Worm (Caenorhabditis elegans) whole organism, mixed stage, embryonic: Measurements from ENCODE around the gene B0432.1.
A peak's percentile ranks its signal among the peaks of the same experiment; 100 is the strongest.

Source experiments
- bed-3 ChIP-seq: fragments of 200-800 bp; sonication (Bioruptor generic); optimal IDR thresholded peaks from 3 replicates; lab custom pipeline; 2018; ENCODE audit warnings: mild to moderate bottlenecking, missing genetic modification characterization, moderate library complexity, missing compliant biosample characterization
- blmp-1 ChIP-seq: fragments of 150-350 bp; optimal IDR thresholded peaks from 2 replicates; lab custom pipeline; 2014; ENCODE audit warnings: missing biosample characterization, missing genetic modification characterization
- ceh-39 ChIP-seq: fragments of 150-350 bp; optimal IDR thresholded peaks from 2 replicates; lab custom pipeline; 2014; ENCODE audit warnings: missing biosample characterization, missing genetic modification characterization
- ceh-43 ChIP-seq: fragments of 200-800 bp; sonication (Bioruptor generic); optimal IDR thresholded peaks from 2 replicates; lab custom pipeline; 2018; ENCODE audit warnings: mild to moderate bottlenecking, missing genetic modification characterization, moderate library complexity, missing compliant biosample characterization
- ces-1 ChIP-seq: fragments of 150-350 bp; optimal IDR thresholded peaks from 2 replicates; lab custom pipeline; 2014; ENCODE audit warnings: missing biosample characterization, missing genetic modification reagents, missing genetic modification characterization
- cnd-1 ChIP-seq: fragments of 200-800 bp; sonication (Bioruptor generic); optimal IDR thresholded peaks from 2 replicates; lab custom pipeline; 2018; ENCODE audit warnings: mild to moderate bottlenecking, missing genetic modification characterization, missing compliant biosample characterization
- drap-1 ChIP-seq: fragments of 200-800 bp; sonication (Bioruptor generic); optimal IDR thresholded peaks from 3 replicates; lab custom pipeline; 2018; ENCODE audit warnings: mild to moderate bottlenecking, missing genetic modification characterization, missing compliant biosample characterization
- elt-1 ChIP-seq: sonication (generic microtip); optimal IDR thresholded peaks from 2 replicates; lab custom pipeline; 2017; ENCODE audit warnings: missing genetic modification characterization, mild to moderate bottlenecking, missing compliant biosample characterization, antibody characterized with exemption, moderate library complexity, borderline replicate concordance; ENCODE audit not compliant: insufficient read depth
- elt-3 ChIP-seq: fragments of 150-350 bp; optimal IDR thresholded peaks from 2 replicates; lab custom pipeline; 2014; ENCODE audit warnings: missing biosample characterization, missing genetic modification characterization
- flh-1 ChIP-seq: fragments of 200-800 bp; sonication (Bioruptor generic); optimal IDR thresholded peaks from 2 replicates; lab custom pipeline; 2018; ENCODE audit warnings: mild to moderate bottlenecking, missing genetic modification characterization, moderate library complexity, missing compliant biosample characterization
- ham-2 ChIP-seq: fragments of 200-800 bp; sonication (Bioruptor generic); optimal IDR thresholded peaks from 2 replicates; lab custom pipeline; 2018; ENCODE audit warnings: mild to moderate bottlenecking, missing genetic modification characterization, missing compliant biosample characterization
- hlh-1 ChIP-seq: fragments of 150-350 bp; optimal IDR thresholded peaks from 2 replicates; lab custom pipeline; 2014; ENCODE audit warnings: missing biosample characterization, missing genetic modification reagents, missing genetic modification characterization
- lin-13 ChIP-seq: fragments of 150-350 bp; optimal IDR thresholded peaks from 2 replicates; lab custom pipeline; 2014; ENCODE audit warnings: missing biosample characterization, missing genetic modification characterization
- lsy-2 ChIP-seq: fragments of 150-350 bp; optimal IDR thresholded peaks from 2 replicates; lab custom pipeline; 2014; ENCODE audit warnings: missing biosample characterization, missing genetic modification characterization
- mab-5 ChIP-seq: fragments of 150-350 bp; optimal IDR thresholded peaks from 2 replicates; lab custom pipeline; 2014; ENCODE audit warnings: missing biosample characterization, missing genetic modification characterization
- nhr-12 ChIP-seq: fragments of 150-350 bp; optimal IDR thresholded peaks from 2 replicates; lab custom pipeline; 2014; ENCODE audit warnings: missing biosample characterization, missing genetic modification characterization
- nhr-2 ChIP-seq: fragments of 150-350 bp; optimal IDR thresholded peaks from 2 replicates; lab custom pipeline; 2014; ENCODE audit warnings: missing biosample characterization, missing genetic modification characterization
- nhr-237 ChIP-seq: fragments of 150-350 bp; optimal IDR thresholded peaks from 2 replicates; lab custom pipeline; 2014; ENCODE audit warnings: missing biosample characterization, missing genetic modification characterization
- nhr-28 ChIP-seq: fragments of 150-350 bp; optimal IDR thresholded peaks from 2 replicates; lab custom pipeline; 2014; ENCODE audit warnings: missing biosample characterization, missing genetic modification characterization
- nhr-76 ChIP-seq: sonication (generic microtip); optimal IDR thresholded peaks from 2 replicates; lab custom pipeline; 2017; ENCODE audit warnings: missing biosample characterization, missing genetic modification characterization
- pha-4 ChIP-seq: fragments of 150-350 bp; optimal IDR thresholded peaks from 2 replicates; lab custom pipeline; 2018; ENCODE audit warnings: missing biosample characterization, missing genetic modification reagents, missing genetic modification characterization
- sem-2 ChIP-seq: fragments of 200-800 bp; sonication (Bioruptor generic); optimal IDR thresholded peaks from 2 replicates; lab custom pipeline; 2018; ENCODE audit warnings: mild to moderate bottlenecking, missing genetic modification characterization, missing compliant biosample characterization
- snpc-4 ChIP-seq: fragments of 150-350 bp; optimal IDR thresholded peaks from 2 replicates; lab custom pipeline; 2014; ENCODE audit warnings: missing biosample characterization, missing genetic modification characterization
- sptf-1 ChIP-seq: sonication (generic microtip); optimal IDR thresholded peaks from 2 replicates; lab custom pipeline; 2017; ENCODE audit warnings: mild to moderate bottlenecking, missing genetic modification characterization, moderate library complexity, missing compliant biosample characterization
- tbx-8 ChIP-seq: fragments of 200-800 bp; sonication (Bioruptor generic); optimal IDR thresholded peaks from 2 replicates; lab custom pipeline; 2018; ENCODE audit warnings: mild to moderate bottlenecking, missing genetic modification characterization, moderate library complexity, missing compliant biosample characterization
- unc-120 ChIP-seq: sonication (generic microtip); optimal IDR thresholded peaks from 2 replicates; lab custom pipeline; 2017; ENCODE audit warnings: missing genetic modification characterization, missing compliant biosample characterization; ENCODE audit not compliant: poor library complexity, severe bottlenecking
- unc-39 ChIP-seq: fragments of 150-350 bp; optimal IDR thresholded peaks from 2 replicates; lab custom pipeline; 2014; ENCODE audit warnings: missing biosample characterization, missing genetic modification characterization
- zip-8 ChIP-seq: fragments of 150-350 bp; optimal IDR thresholded peaks from 2 replicates; lab custom pipeline; 2014; ENCODE audit warnings: missing biosample characterization, missing genetic modification characterization
- ztf-11 ChIP-seq: fragments of 150-350 bp; optimal IDR thresholded peaks from 2 replicates; lab custom pipeline; 2014; ENCODE audit warnings: missing biosample characterization, missing genetic modification characterization

The B0432.1 gene

DNA sequence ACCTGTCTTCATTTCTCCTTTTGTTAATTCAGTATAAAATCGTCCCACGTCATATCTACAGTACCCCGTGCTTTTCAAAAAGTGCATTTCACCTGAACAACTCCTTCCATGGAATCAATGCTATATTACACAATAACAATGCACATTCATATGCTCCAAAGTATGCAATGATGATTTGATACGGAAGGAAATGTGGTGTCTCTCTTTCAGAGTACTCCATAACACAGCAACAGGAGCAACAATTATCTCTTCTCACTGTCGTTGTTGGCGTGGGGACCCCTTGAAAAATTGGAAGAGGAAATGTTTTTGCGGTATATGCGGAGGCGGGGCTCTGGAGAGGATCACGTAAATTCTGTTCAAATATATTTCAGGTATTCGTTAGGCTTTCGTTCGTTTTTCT is 39.7 kb upstream of the B0432.1 start, which contains the start of gene cat-2:
Gene cat-2, plus strand, starts transcription at position 301 of the 400 bp plus-strand sequence.
- TF ChIP-seq lsy-2 (tag; lab: Kevin White, UChicago) = no peak
- no peak for TF ChIP-seq nhr-28
- no peak for TF ChIP-seq nhr-237
- no peak for TF ChIP-seq mab-5
- TF ChIP-seq flh-1 (GFP tag; lab: Kevin White, UChicago) = no peak
- TF ChIP-seq ceh-43 = no peak
- TF ChIP-seq tbx-8 (GFP tag; lab: Kevin White, UChicago) = no peak
- no peak for TF ChIP-seq ceh-39 (tag; lab: Kevin White, UChicago)
- TF ChIP-seq drap-1 (GFP tag; lab: Kevin White, UChicago) = no peak
- TF ChIP-seq sem-2 (GFP tag; lab: Kevin White, UChicago) = no peak
- no peak for TF ChIP-seq nhr-76
- TF ChIP-seq ztf-11 (tag; lab: Kevin White, UChicago) = no peak
- TF ChIP-seq unc-120 (tag; lab: Kevin White, UChicago) = no peak

DNA sequence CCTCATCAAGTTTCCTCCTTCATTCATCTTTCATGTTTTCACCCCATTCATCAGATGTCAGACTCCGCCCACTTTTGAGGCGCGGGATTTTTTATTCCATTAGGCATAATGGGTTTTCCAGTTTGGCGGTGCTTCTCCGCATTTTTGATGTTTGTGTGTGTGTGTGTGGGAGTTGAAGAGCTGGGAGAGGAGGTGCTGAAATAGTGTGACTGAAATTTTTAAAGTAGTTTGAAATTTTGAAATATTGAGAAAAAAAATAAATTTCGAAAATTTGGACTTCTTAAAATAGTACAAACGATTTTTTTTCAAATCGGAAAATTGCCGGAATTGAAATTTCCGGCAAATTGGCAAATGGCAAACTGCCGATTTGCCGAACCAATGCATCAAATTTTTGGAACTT is 33.6 kb upstream of the B0432.1 start, which contains the start of gene scc-2:
Gene scc-2, minus strand, starts transcription at position 101 of the 400 bp plus-strand sequence.
- TF ChIP-seq unc-39 (tag; lab: Kevin White, UChicago) (no peak), nhr-237 (no peak), sem-2 (GFP tag; lab: Kevin White, UChicago) (no peak), ham-2 (GFP tag; lab: Kevin White, UChicago) (no peak), lin-13 (tag; lab: Kevin White, UChicago) (no peak), cnd-1 (tag; lab: Kevin White, UChicago) (no peak), snpc-4 (tag; lab: Kevin White, UChicago) (no peak), mab-5 (no peak), pha-4 (tag; lab: Kevin White, UChicago) (no peak), drap-1 (GFP tag; lab: Kevin White, UChicago) (no peak)

ce11 chrII:264053-264452 is 33.1 kb upstream of the B0432.1 start, which contains the start of gene B0432.14:
Gene B0432.14 (plus strand): TSS chrII:264353.
- TF ChIP-seq elt-3 (tag; lab: Kevin White, UChicago) (no peak), ces-1 (no peak), ham-2 (GFP tag; lab: Kevin White, UChicago) (no peak), hlh-1 (tag; lab: Kevin White, UChicago) (no peak), sptf-1 (tag; lab: Kevin White, UChicago) (no peak), lsy-2 (tag; lab: Kevin White, UChicago) (no peak), unc-120 (tag; lab: Kevin White, UChicago) (no peak), blmp-1 (tag; lab: Kevin White, UChicago) (no peak), elt-1 (tag; lab: Kevin White, UChicago) (no peak)

DNA sequence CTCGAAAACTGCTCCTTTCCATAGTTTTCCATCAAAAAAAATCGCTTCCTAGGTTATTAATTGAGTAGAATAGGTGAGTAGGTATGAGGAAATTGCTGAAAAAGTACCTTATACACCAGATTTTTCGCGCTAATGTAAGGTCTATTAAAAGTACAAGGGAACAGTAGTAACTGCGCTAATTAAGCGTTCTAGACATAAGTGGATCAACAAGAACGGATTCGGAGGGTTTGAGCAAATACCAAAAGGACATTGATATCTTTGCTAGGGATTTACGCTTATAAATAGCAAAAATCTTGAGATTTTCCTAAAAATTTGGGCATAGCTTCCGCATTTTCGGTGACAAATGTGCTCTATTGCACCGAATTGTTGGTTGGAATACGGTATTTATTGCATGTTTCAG is 23.3 kb upstream of the B0432.1 start, which contains the start of gene B0432.7:
Gene B0432.7, minus strand, starts transcription at position 101 of the 400 bp plus-strand sequence.
- TF ChIP-seq bed-3 (GFP tag; lab: Kevin White, UChicago) = no peak
- TF ChIP-seq tbx-8 (GFP tag; lab: Kevin White, UChicago) = no peak
- no peak for TF ChIP-seq drap-1 (GFP tag; lab: Kevin White, UChicago)
- TF ChIP-seq nhr-12 (tag; lab: Kevin White, UChicago) = no peak
- no peak for TF ChIP-seq elt-3 (tag; lab: Kevin White, UChicago)
- TF ChIP-seq cnd-1 (tag; lab: Kevin White, UChicago) = no peak
- TF ChIP-seq elt-1 (tag; lab: Kevin White, UChicago) = no peak
- TF ChIP-seq ces-1 = no peak
- no peak for TF ChIP-seq nhr-2 (tag; lab: Kevin White, UChicago)
- no peak for TF ChIP-seq blmp-1 (tag; lab: Kevin White, UChicago)
- no peak for TF ChIP-seq ceh-43
- TF ChIP-seq nhr-237 = no peak
- TF ChIP-seq, all 35 proteins: peak for 0

DNA sequence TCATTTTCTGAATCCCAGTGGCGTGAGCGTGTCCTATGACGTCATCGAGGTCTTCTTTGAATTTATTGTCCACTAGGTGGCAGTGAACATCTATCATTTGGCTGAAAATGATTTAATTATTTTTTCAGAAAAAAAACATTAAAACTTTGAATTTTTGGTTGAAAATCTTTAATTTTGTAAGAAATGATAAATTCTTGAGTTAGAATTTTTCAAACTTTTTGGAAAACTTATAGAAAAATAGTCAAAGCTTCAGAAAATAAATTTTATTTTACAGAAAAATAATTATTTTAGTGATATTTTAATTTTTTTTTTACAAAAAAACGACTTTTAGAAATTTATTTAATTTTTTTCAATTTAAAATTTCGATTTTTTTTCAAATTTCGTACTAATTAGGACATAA is 18.6 kb upstream of the B0432.1 start, which contains the start of gene B0432.8:
Gene B0432.8, minus strand, starts transcription at position 101 of the 400 bp plus-strand sequence.
- TF ChIP-seq zip-8 (tag; lab: Kevin White, UChicago) (peak; percentile 78), ceh-43 (no peak)

- TF ChIP-seq ztf-11 (tag; lab: Kevin White, UChicago) = no peak
- TF ChIP-seq zip-8 (tag; lab: Kevin White, UChicago) = peak; percentile 85
- TF ChIP-seq cnd-1 (tag; lab: Kevin White, UChicago) = no peak
Measured at ce11 chrII:282483-282882, 14.7 kb upstream of the B0432.1 start, which contains the start of gene trul-1. Gene trul-1 (minus strand): TSS chrII:282583.
